Worm (Caenorhabditis elegans) whole organism, early embryonic: Measurements from ENCODE around the gene str-193.

Source experiments
- B0310.2 ChIP-seq: sonication (generic microtip); optimal IDR thresholded peaks from 2 replicates; lab custom pipeline; 2016; ENCODE audit warnings: mild to moderate bottlenecking, missing genetic modification characterization, missing compliant biosample characterization
- F13C5.2 ChIP-seq: sonication (generic microtip); optimal IDR thresholded peaks from 2 replicates; lab custom pipeline; 2017; ENCODE audit warnings: mild to moderate bottlenecking, missing genetic modification characterization, inconsistent platforms, missing compliant biosample characterization
- aly-1 ChIP-seq: sonication (generic microtip); optimal IDR thresholded peaks from 2 replicates; lab custom pipeline; 2016; ENCODE audit warnings: missing genetic modification characterization, missing compliant biosample characterization
- ama-1 ChIP-seq: fragments of 150-350 bp; optimal IDR thresholded peaks from 2 replicates; lab custom pipeline; 2014
- ceh-13 ChIP-seq: fragments of 200-800 bp; sonication (Bioruptor generic); optimal IDR thresholded peaks from 2 replicates; lab custom pipeline; 2018; ENCODE audit warnings: mild to moderate bottlenecking, missing genetic modification characterization, missing compliant biosample characterization
- ceh-36 ChIP-seq: sonication (generic microtip); optimal IDR thresholded peaks from 2 replicates; lab custom pipeline; 2016; ENCODE audit warnings: missing genetic modification characterization, inconsistent platforms, missing compliant biosample characterization
- ets-7 ChIP-seq: sonication (generic microtip); optimal IDR thresholded peaks from 2 replicates; lab custom pipeline; 2016; ENCODE audit warnings: missing genotype, missing genetic modification characterization, missing compliant biosample characterization
- flt-1 ChIP-seq: fragments of 200-800 bp; sonication (Bioruptor generic); IDR thresholded peaks from 2 replicates; pipeline ENCODE4 v1.3.6; 2022; ENCODE audit warnings: missing genetic modification characterization, missing compliant biosample characterization
- hmbx-1 ChIP-seq: sonication (generic microtip); optimal IDR thresholded peaks from 2 replicates; lab custom pipeline; 2016; ENCODE audit warnings: mild to moderate bottlenecking, missing genetic modification characterization, missing compliant biosample characterization
- hmg-4 ChIP-seq: fragments of 200-800 bp; sonication (Bioruptor generic); optimal IDR thresholded peaks from 2 replicates; lab custom pipeline; 2018; ENCODE audit warnings: mild to moderate bottlenecking, missing genetic modification characterization, missing compliant biosample characterization
- hnd-1 ChIP-seq: sonication (generic microtip); optimal IDR thresholded peaks from 2 replicates; lab custom pipeline; 2016; ENCODE audit warnings: missing genetic modification characterization, missing compliant biosample characterization
- pes-1 ChIP-seq: fragments of 200-800 bp; sonication (Bioruptor generic); IDR thresholded peaks from 2 replicates; pipeline ENCODE4 v1.3.6; 2022; ENCODE audit warnings: missing genetic modification reagents, missing genetic modification characterization, missing compliant biosample characterization
- scrt-1 ChIP-seq: fragments of 200-800 bp; sonication (Bioruptor generic); IDR thresholded peaks from 2 replicates; pipeline ENCODE4 v1.3.6; 2022; ENCODE audit warnings: missing genetic modification characterization, missing compliant biosample characterization
- sea-1 ChIP-seq: fragments of 200-800 bp; sonication (Bioruptor generic); conservative IDR thresholded peaks from 2 replicates; pipeline ENCODE4 v1.3.6; 2022; ENCODE audit warnings: missing genetic modification characterization, missing compliant biosample characterization
- tbx-11 ChIP-seq: fragments of 200-800 bp; sonication (Bioruptor generic); IDR thresholded peaks from 2 replicates; pipeline ENCODE4 v1.3.6; 2022; ENCODE audit warnings: missing genetic modification characterization, missing compliant biosample characterization
- tbx-37 ChIP-seq: fragments of 200-800 bp; sonication (Bioruptor generic); conservative IDR thresholded peaks from 2 replicates; pipeline ENCODE4 v1.3.6; 2022; ENCODE audit warnings: missing genetic modification reagents, missing genetic modification characterization, missing compliant biosample characterization
- tra-4 ChIP-seq: sonication (generic microtip); optimal IDR thresholded peaks from 2 replicates; lab custom pipeline; 2017; ENCODE audit warnings: missing genetic modification characterization, missing compliant biosample characterization

Gene str-193

DNA sequence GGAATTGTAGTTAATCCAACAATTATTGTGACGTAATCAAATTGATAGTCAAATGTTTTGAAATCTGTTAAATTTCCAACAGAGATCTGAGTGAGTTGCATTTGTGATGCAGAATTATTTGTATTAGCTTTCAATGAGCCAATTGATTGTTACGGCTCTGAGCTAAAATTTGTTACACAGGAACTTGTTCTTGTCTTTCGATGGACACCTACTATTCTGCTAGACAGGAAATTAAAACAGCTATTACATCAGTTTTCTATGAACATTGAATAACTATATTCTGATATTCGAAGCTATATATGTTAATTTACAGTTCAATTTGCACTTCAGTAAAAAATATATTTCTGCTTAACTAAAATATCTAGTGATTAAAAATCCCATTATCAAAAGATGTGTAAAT lies 12.3 kb upstream of the str-193 start, which contains the start of gene sru-40:
TSS of gene sru-40 (minus strand) at position 101 of the 400 bp plus-strand sequence.
- TF ChIP-seq hnd-1 (no peak), tra-4 (tag; lab: Kevin White, UChicago) (no peak), hmbx-1 (no peak), F13C5.2 (tag; lab: Kevin White, UChicago) (no peak), B0310.2 (tag; lab: Kevin White, UChicago) (no peak), aly-1 (tag; lab: Kevin White, UChicago) (no peak), tbx-37 (GFP tag; lab: Robert Waterston, UW) (no peak), hmg-4 (no peak), pes-1 (GFP tag; lab: Robert Waterston, UW) (no peak), ceh-36 (tag; lab: Kevin White, UChicago) (no peak), sea-1 (GFP tag; lab: Robert Waterston, UW) (no peak), ets-7 (tag; lab: Kevin White, UChicago) (no peak), tbx-11 (GFP tag; lab: Robert Waterston, UW) (no peak)

DNA sequence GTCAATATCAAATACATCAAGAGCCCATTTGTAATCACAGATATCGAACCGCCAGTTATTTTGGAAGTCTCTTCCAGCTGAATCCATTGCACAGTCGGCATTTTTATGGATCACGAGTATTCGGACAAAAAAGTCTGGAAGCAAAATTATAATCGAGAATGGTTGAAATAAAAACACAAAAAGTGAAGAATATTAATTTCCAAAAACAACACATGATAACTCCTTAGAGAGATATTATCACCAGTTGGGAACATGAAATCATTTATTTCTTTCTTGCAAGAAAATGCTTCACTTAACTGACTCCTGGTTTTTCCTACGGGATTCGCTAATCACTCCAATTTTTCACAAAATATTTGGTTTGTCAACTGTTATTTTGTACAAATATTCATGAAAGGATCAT lies 2.5 kb upstream of the str-193 start, which contains the start of gene str-2:
TSS of gene str-2 (minus strand) at position 101 of the 400 bp plus-strand sequence.
- no peak for TF ChIP-seq sea-1 (GFP tag; lab: Robert Waterston, UW)
- no peak for TF ChIP-seq tra-4 (tag; lab: Kevin White, UChicago)
- no peak for TF ChIP-seq hmbx-1
- TF ChIP-seq hnd-1, result no peak
- no peak for TF ChIP-seq scrt-1 (GFP tag; lab: Robert Waterston, UW)
- TF ChIP-seq tbx-37 (GFP tag; lab: Robert Waterston, UW), result no peak
- no peak for TF ChIP-seq B0310.2 (tag; lab: Kevin White, UChicago)
- no peak for TF ChIP-seq tbx-11 (GFP tag; lab: Robert Waterston, UW)

DNA sequence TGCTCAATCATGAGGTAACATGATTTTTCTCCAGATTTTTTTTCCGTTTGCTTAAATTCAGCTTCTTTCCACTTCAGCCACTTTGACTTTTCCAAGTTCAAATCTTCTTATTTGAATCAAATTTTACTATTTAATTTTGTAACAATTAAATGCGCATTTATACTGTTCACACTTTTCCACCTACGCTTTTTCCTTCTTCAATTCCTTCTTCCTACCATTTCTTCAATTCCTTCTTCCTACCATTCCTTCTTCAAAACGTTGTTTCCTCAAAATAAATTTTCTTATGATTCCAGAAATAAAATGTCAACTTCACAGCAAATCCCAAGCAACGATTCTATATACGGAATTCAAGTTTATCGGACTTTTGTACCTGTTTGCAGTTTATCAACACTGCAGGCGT lies 5.2 kb downstream of the str-193 start, which contains the start of gene sru-31:
TSS of gene sru-31 (plus strand) at position 301 of the 400 bp plus-strand sequence.
- TF ChIP-seq ama-1 (lab: Kevin White, UChicago), result no peak
- no peak for TF ChIP-seq tbx-11 (GFP tag; lab: Robert Waterston, UW)
- TF ChIP-seq hmbx-1, result no peak
- TF ChIP-seq F13C5.2 (tag; lab: Kevin White, UChicago), result no peak
- no peak for TF ChIP-seq sea-1 (GFP tag; lab: Robert Waterston, UW)
- no peak for TF ChIP-seq hnd-1
- no peak for TF ChIP-seq ets-7 (tag; lab: Kevin White, UChicago)
- TF ChIP-seq B0310.2 (tag; lab: Kevin White, UChicago), result no peak
- no peak for TF ChIP-seq scrt-1 (GFP tag; lab: Robert Waterston, UW)
- TF ChIP-seq aly-1 (tag; lab: Kevin White, UChicago), result no peak
- TF ChIP-seq pes-1 (GFP tag; lab: Robert Waterston, UW), result no peak
- no peak for TF ChIP-seq flt-1
- no peak for TF ChIP-seq ceh-36 (tag; lab: Kevin White, UChicago)
- no peak for TF ChIP-seq hmg-4
- TF ChIP-seq tra-4 (tag; lab: Kevin White, UChicago), result no peak
- no peak for TF ChIP-seq tbx-37 (GFP tag; lab: Robert Waterston, UW)
- no peak for TF ChIP-seq ceh-13

DNA sequence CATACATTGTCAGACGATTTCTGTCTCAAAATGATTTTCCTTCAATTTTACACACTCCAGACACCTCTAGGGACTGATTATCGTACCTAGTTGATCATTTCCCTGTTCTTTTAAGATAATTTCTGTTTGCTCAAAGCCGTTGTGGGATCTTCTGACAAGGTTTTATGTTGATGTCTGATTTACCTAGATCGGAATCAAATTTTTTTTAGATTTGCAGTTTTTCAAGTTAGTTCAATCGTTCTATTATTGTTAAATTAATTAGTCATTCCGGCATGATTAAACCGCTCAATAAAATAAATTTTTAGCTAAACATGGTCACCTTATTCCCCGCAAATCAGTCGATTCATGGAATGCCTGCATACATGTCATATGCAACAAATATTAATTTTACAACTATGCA lies 8.1 kb downstream of the str-193 start, which contains the start of gene sru-30:
TSS of gene sru-30 (plus strand) at position 301 of the 400 bp plus-strand sequence.
- no peak for TF ChIP-seq scrt-1 (GFP tag; lab: Robert Waterston, UW)
- TF ChIP-seq pes-1 (GFP tag; lab: Robert Waterston, UW), result no peak
- no peak for TF ChIP-seq sea-1 (GFP tag; lab: Robert Waterston, UW)
- TF ChIP-seq tra-4 (tag; lab: Kevin White, UChicago), result no peak
- no peak for TF ChIP-seq hmbx-1
- TF ChIP-seq tbx-37 (GFP tag; lab: Robert Waterston, UW), result no peak
- TF ChIP-seq tbx-11 (GFP tag; lab: Robert Waterston, UW), result no peak
- no peak for TF ChIP-seq flt-1
- TF ChIP-seq hnd-1, result no peak
- TF ChIP-seq ceh-36 (tag; lab: Kevin White, UChicago), result no peak
- TF ChIP-seq hmg-4, result no peak
- TF ChIP-seq F13C5.2 (tag; lab: Kevin White, UChicago), result no peak

DNA sequence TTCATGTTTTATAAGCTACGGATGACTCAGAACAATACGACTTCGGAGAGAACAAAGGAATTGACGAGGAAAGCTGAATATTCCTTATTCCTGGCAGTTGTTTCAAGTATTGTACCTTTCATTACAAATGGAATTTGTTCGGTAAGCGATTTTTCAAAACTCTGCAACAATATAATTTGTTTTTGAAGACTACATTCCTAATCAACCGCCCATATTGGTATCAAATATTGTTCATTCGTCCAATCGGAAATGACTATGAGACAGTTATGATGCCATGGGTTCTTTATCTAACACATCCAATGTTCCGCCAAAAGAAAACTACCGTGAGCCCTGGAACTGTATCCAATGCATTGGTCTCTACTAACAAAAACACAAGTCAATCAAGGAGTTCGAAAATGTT lies 9.4 kb downstream of the str-193 start:
- TF ChIP-seq ama-1 (lab: Kevin White, UChicago) (no peak), hnd-1 (no peak), sea-1 (GFP tag; lab: Robert Waterston, UW) (no peak)

DNA sequence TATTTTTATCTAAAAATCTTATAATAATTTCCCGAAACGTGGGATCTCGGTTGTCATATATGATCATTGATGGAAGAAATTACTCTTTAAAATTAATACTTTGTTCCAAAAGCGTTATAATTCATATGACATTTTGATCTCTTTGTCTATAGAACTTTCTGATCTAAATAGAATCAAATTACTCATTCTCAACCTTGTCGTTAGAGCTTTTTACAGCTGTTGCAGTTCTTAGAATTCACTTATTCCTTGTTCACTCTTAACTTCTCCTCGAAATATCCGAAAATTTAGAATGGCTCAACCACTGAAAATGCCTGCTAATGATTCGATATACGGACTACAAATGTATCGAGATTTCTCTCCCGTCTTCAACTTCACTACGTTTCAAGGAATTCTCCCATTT lies 10.5 kb downstream of the str-193 start, which contains the start of gene sru-29:
TSS of gene sru-29 (plus strand) at position 301 of the 400 bp plus-strand sequence.
- TF ChIP-seq ceh-13, result no peak

DNA sequence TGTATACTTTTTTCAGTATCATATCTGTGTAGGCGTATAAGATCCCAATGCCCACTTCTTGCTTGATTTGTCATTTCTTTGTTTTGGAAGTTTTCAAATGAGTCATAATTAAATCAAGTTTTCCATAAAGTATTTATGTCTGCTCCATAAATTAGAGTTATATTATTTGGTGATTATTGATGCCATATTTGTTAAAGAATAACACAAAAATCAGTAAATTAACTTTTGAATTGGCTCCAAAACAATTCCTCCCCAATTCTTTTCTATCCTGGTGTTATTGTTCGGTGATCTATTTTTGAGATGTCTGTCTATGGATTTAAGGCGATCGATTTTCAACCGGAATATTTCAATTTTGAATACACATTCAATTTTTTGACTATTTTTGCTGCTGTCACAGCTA lies 16.5 kb downstream of the str-193 start, which contains the start of gene sru-37:
TSS of gene sru-37 (plus strand) at position 301 of the 400 bp plus-strand sequence.
- TF ChIP-seq ama-1 (lab: Kevin White, UChicago) (no peak), tra-4 (tag; lab: Kevin White, UChicago) (no peak), tbx-11 (GFP tag; lab: Robert Waterston, UW) (no peak), ets-7 (tag; lab: Kevin White, UChicago) (no peak)

DNA sequence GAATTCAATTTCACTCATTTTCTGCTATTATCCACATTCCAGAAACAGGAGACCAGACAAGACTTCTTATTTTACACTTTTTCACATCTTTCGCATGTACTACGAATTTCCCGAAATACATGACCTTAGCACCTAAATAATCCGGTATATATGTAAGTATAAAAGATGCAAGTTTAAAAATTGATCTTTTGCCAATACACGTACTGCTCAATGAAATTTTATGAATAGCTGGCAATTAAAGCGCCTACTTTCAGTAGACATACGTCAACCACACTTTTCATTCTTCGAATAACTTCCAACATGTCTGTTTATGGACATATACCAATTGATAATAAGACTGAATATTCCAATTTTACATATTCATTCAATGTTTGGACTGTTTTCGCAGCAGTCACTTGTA lies 18.4 kb downstream of the str-193 start, which contains the start of gene sru-39:
TSS of gene sru-39 (plus strand) at position 301 of the 400 bp plus-strand sequence.
- TF ChIP-seq B0310.2 (tag; lab: Kevin White, UChicago) (no peak), ama-1 (lab: Kevin White, UChicago) (no peak), tbx-37 (GFP tag; lab: Robert Waterston, UW) (no peak), sea-1 (GFP tag; lab: Robert Waterston, UW) (no peak), ceh-13 (no peak), pes-1 (GFP tag; lab: Robert Waterston, UW) (no peak), tbx-11 (GFP tag; lab: Robert Waterston, UW) (no peak), aly-1 (tag; lab: Kevin White, UChicago) (no peak), ceh-36 (tag; lab: Kevin White, UChicago) (no peak), tra-4 (tag; lab: Kevin White, UChicago) (no peak), hnd-1 (no peak), F13C5.2 (tag; lab: Kevin White, UChicago) (no peak), hmg-4 (no peak), ets-7 (tag; lab: Kevin White, UChicago) (no peak), flt-1 (no peak), hmbx-1 (no peak), scrt-1 (GFP tag; lab: Robert Waterston, UW) (no peak)
